Fruit fly (Drosophila melanogaster) whole organism, wandering third instar larva: ENCODE results near the gene stv.

ENCODE experiments used
- CG32264 ChIP-seq: fragments of 200-800 bp; sonication (Bioruptor generic); optimal IDR thresholded peaks from 2 replicates; lab custom pipeline; 2016; ENCODE audit warnings: missing biosample characterization, missing genetic modification characterization
- CG9705 ChIP-seq: fragments of 200-800 bp; sonication (Bioruptor generic); optimal IDR thresholded peaks from 2 replicates; lab custom pipeline; 2018; ENCODE audit warnings: missing biosample characterization, mild to moderate bottlenecking, missing genetic modification characterization
- Dfd ChIP-seq: fragments of >200 bp; optimal IDR thresholded peaks from 2 replicates; lab custom pipeline; 2017; ENCODE audit warnings: missing biosample characterization, missing genetic modification characterization
- GATAd ChIP-seq: sonication (Bioruptor generic); optimal IDR thresholded peaks from 2 replicates; lab custom pipeline; 2016; ENCODE audit warnings: missing biosample characterization, missing genetic modification characterization
- HLH106 ChIP-seq: fragments of 200-800 bp; optimal IDR thresholded peaks from 3 replicates; lab custom pipeline; 2019; ENCODE audit warnings: missing biosample characterization, mild to moderate bottlenecking, missing genetic modification characterization, moderate library complexity
- Hnf4 ChIP-seq: fragments of 200-800 bp; sonication (Bioruptor generic); optimal IDR thresholded peaks from 2 replicates; lab custom pipeline; 2016; ENCODE audit warnings: missing biosample characterization, mild to moderate bottlenecking, missing genetic modification characterization
- Hr83 ChIP-seq: fragments of 200-300 bp; sonication (Bioruptor generic); optimal IDR thresholded peaks from 2 replicates; lab custom pipeline; 2016; ENCODE audit warnings: missing biosample characterization, mild to moderate bottlenecking, missing genetic modification characterization, moderate library complexity; ENCODE audit not compliant: poor library complexity, severe bottlenecking
- Mio ChIP-seq: sonication (Bioruptor generic); optimal IDR thresholded peaks from 2 replicates; lab custom pipeline; 2016; ENCODE audit warnings: missing biosample characterization, missing genetic modification characterization
- Myc ChIP-seq: fragments of >200 bp; optimal IDR thresholded peaks from 2 replicates; lab custom pipeline; 2017
- N ChIP-seq: fragments of >200 bp; optimal IDR thresholded peaks from 2 replicates; lab custom pipeline; 2018; ENCODE audit warnings: missing biosample characterization, missing external identifiers, missing genetic modification characterization
- OdsH ChIP-seq: fragments of 200-800 bp; sonication (Bioruptor generic); optimal IDR thresholded peaks from 2 replicates; lab custom pipeline; 2016; ENCODE audit warnings: missing biosample characterization, mild to moderate bottlenecking, missing genetic modification characterization
- Vsx2 ChIP-seq: fragments of 200-300, 225-300 bp; sonication (Bioruptor generic); optimal IDR thresholded peaks from 2 replicates; lab custom pipeline; 2018; ENCODE audit warnings: missing biosample characterization, missing genetic modification characterization; ENCODE audit not compliant: partially characterized antibody
- br ChIP-seq: fragments of 200-800 bp; sonication (Bioruptor generic); optimal IDR thresholded peaks from 2 replicates; lab custom pipeline; 2016; ENCODE audit warnings: missing biosample characterization, missing genetic modification characterization
- brk ChIP-seq: fragments of 200-800 bp; sonication (Bioruptor generic); optimal IDR thresholded peaks from 2 replicates; lab custom pipeline; 2016; ENCODE audit warnings: missing biosample characterization, mild to moderate bottlenecking, missing genetic modification characterization
- dmrt93B ChIP-seq: fragments of 200-800 bp; sonication (Bioruptor generic); optimal IDR thresholded peaks from 2 replicates; lab custom pipeline; 2018; ENCODE audit warnings: missing biosample characterization, mild to moderate bottlenecking, missing genetic modification characterization
- dsf ChIP-seq: sonication (Bioruptor generic); optimal IDR thresholded peaks from 2 replicates; lab custom pipeline; 2016; ENCODE audit warnings: missing biosample characterization, missing genetic modification characterization, borderline replicate concordance
- ey ChIP-seq: fragments of 200-800 bp; sonication (Bioruptor generic); optimal IDR thresholded peaks from 2 replicates; lab custom pipeline; 2016; ENCODE audit warnings: missing biosample characterization, missing genetic modification characterization
- foxo ChIP-seq, 2 experiments: fragments of 200-800 bp; sonication (Bioruptor generic); optimal IDR thresholded peaks; 2 replicates in 1 of 2; 3 replicates in 1 of 2; lab custom pipeline; 2016 to 2017; ENCODE audit warnings: missing biosample characterization in 2 of 2, missing genetic modification characterization in 2 of 2
- fru ChIP-seq: fragments of 200-800 bp; sonication (Bioruptor generic); optimal IDR thresholded peaks from 3 replicates; lab custom pipeline; 2016; ENCODE audit warnings: missing biosample characterization, mild to moderate bottlenecking, missing genetic modification characterization
- h ChIP-seq: fragments of 200-800 bp; sonication (Bioruptor generic); optimal IDR thresholded peaks from 3 replicates; lab custom pipeline; 2016; ENCODE audit warnings: missing biosample characterization, mild to moderate bottlenecking, missing genetic modification characterization
- jim ChIP-seq: fragments of 175-275, 200-325 bp; sonication (Bioruptor generic); optimal IDR thresholded peaks from 2 replicates; lab custom pipeline; 2016; ENCODE audit warnings: missing biosample characterization, mild to moderate bottlenecking, missing genetic modification characterization
- lola ChIP-seq: fragments of >200 bp; optimal IDR thresholded peaks from 2 replicates; lab custom pipeline; 2017; ENCODE audit warnings: missing biosample characterization, missing genetic modification characterization
- psq ChIP-seq: fragments of 200-800 bp; sonication (Bioruptor generic); optimal IDR thresholded peaks from 3 replicates; lab custom pipeline; 2017; ENCODE audit warnings: missing biosample characterization, mild to moderate bottlenecking, missing genetic modification characterization, moderate library complexity
- rgr ChIP-seq: fragments of 200-800 bp; sonication (Bioruptor generic); optimal IDR thresholded peaks from 3 replicates; lab custom pipeline; 2016; ENCODE audit warnings: missing biosample characterization, mild to moderate bottlenecking, missing genetic modification characterization
- sage ChIP-seq: fragments of 200-800 bp; sonication (Bioruptor generic); optimal IDR thresholded peaks from 2 replicates; lab custom pipeline; 2016; ENCODE audit warnings: missing biosample characterization, mild to moderate bottlenecking, missing genetic modification characterization
- sv ChIP-seq: fragments of 200-800 bp; sonication (Bioruptor generic); optimal IDR thresholded peaks from 3 replicates; lab custom pipeline; 2016; ENCODE audit warnings: missing biosample characterization, missing genetic modification characterization
- woc ChIP-seq: sonication (Bioruptor generic); optimal IDR thresholded peaks from 2 replicates; lab custom pipeline; 2016; ENCODE audit warnings: missing biosample characterization, mild to moderate bottlenecking, missing genetic modification characterization

The stv gene

dm6 chr3L:13513112-13513538 lies 35.8 kb downstream of the stv start, which contains the start of the genes Vps36 and Liprin-beta:
Vps36 (minus strand) TSS chr3L:13513112.
Liprin-beta (plus strand) TSS chr3L:13513254.
- TF ChIP-seq Dfd (GFP tag; lab: Kevin White, UChicago): no peak
- TF ChIP-seq woc (GFP tag; lab: Kevin White, UChicago): no peak
- TF ChIP-seq Vsx2: no peak
- peak; percentile 90 for TF ChIP-seq HLH106 (tag; lab: Kevin White, UChicago)
- TF ChIP-seq sv (GFP tag; lab: Kevin White, UChicago): peak; percentile 77
- TF ChIP-seq GATAd (GFP tag; lab: Kevin White, UChicago): peak; percentile 66
- TF ChIP-seq jim: peak; percentile 59
- TF ChIP-seq CG9705 (GFP tag; lab: Kevin White, UChicago): peak; percentile 76
- peak; percentile 91 for TF ChIP-seq h (GFP tag; lab: Kevin White, UChicago)
- peak; percentile 91 for TF ChIP-seq ey
- TF ChIP-seq psq (GFP tag; lab: Kevin White, UChicago): peak; percentile 79
- TF ChIP-seq foxo (GFP tag; optimal IDR thresholded peaks at IDR 0.05; lab: Kevin White, UChicago): peak in 1 of 2 experiments; percentile 93
- peak; percentile 58 for TF ChIP-seq CG32264
- peak; percentile 92 for TF ChIP-seq rgr
- peak; percentile 84 for TF ChIP-seq OdsH
- peak; percentile 13 for TF ChIP-seq Hr83 (GFP tag; lab: Kevin White, UChicago)
- TF ChIP-seq dmrt93B (GFP tag; lab: Kevin White, UChicago): peak; percentile 71
- TF ChIP-seq br (GFP tag; lab: Kevin White, UChicago): peak; percentile 88
- no peak for TF ChIP-seq fru (GFP tag; lab: Kevin White, UChicago)

dm6 chr3L:13519555-13520284 lies 42.4 kb downstream of the stv start, which contains the start of gene CG10710:
CG10710 (minus strand) TSS chr3L:13519605.
- TF ChIP-seq brk (no peak), Myc (lab: Kevin White, UChicago) (no peak), Mio (GFP tag; lab: Kevin White, UChicago) (no peak), dmrt93B (GFP tag; lab: Kevin White, UChicago) (no peak), sage (no peak), fru (GFP tag; lab: Kevin White, UChicago) (no peak), CG32264 (no peak), Hnf4 (no peak), sv (GFP tag; lab: Kevin White, UChicago) (no peak), psq (GFP tag; lab: Kevin White, UChicago) (no peak), HLH106 (tag; lab: Kevin White, UChicago) (no peak), CG9705 (GFP tag; lab: Kevin White, UChicago) (no peak), lola (GFP tag; lab: Kevin White, UChicago) (no peak), dsf (GFP tag; lab: Kevin White, UChicago) (no peak), Dfd (GFP tag; lab: Kevin White, UChicago) (no peak), Hr83 (GFP tag; lab: Kevin White, UChicago) (no peak), N (GFP tag; lab: Kevin White, UChicago) (no peak)
